Fruit fly (Drosophila melanogaster): ENCODE measurements around the gene CG3726.

Gene CG3726

DNA sequence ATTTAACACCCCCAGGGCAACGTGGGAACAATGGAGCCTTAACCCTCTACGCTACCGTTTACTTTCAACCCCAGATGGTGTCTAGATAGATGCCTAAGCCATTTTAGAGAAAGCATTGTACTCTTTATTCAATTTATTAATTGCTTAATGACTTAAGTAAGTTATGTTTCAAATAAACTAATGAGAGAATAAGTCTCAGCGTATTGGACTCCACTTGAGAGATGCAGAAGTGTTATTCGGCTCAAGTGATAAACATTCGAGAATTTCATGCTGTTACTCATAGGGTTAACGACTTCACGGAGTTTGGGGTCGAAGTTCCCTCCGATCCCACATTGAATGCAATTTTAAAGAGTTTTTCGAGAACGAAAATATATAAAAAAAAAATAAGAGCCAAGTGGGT is 28.6 kb upstream of the CG3726 start:
- no peak for TF ChIP-seq CG14655 (GFP tag; optimal IDR thresholded peaks at IDR 0.05)
- peak; percentile 10 for TF ChIP-seq CG15710 (tag; optimal IDR thresholded peaks at IDR 0.05)
- peak; percentile 43 for TF ChIP-seq Pif1A (GFP tag; optimal IDR thresholded peaks at IDR 0.05)
- TF ChIP-seq CG17806 (tag; optimal IDR thresholded peaks at IDR 0.05): no peak
- no peak for TF ChIP-seq Ets98B (GFP tag; IDR thresholded peaks at IDR 0.05)
- TF ChIP-seq CG34367 (tag; optimal IDR thresholded peaks at IDR 0.05): no peak
- no peak for TF ChIP-seq fd96Ca (GFP tag; IDR thresholded peaks at IDR 0.05)
- peak; percentile 36 for TF ChIP-seq EcR (GFP tag; optimal IDR thresholded peaks at IDR 0.05)
- no peak for TF ChIP-seq CG12605 (GFP tag; IDR thresholded peaks at IDR 0.05)
- TF ChIP-seq CG10348 (GFP tag; IDR thresholded peaks at IDR 0.05): no peak
- TF ChIP-seq CG8301 (tag; optimal IDR thresholded peaks at IDR 0.05): no peak
- no peak for TF ChIP-seq D1 (tag; optimal IDR thresholded peaks at IDR 0.05)
- TF ChIP-seq CG13204 (GFP tag; optimal IDR thresholded peaks at IDR 0.05): no peak
- peak; percentile 38 for TF ChIP-seq CG8159 (tag; optimal IDR thresholded peaks at IDR 0.05)
- TF ChIP-seq rn (GFP tag; IDR thresholded peaks at IDR 0.05): no peak
- TF ChIP-seq Pif1B (GFP tag; optimal IDR thresholded peaks at IDR 0.05): no peak
- no peak for TF ChIP-seq CG32121 (GFP tag; IDR thresholded peaks at IDR 0.05)
- no peak for TF ChIP-seq gl (tag; optimal IDR thresholded peaks at IDR 0.05)
- TF ChIP-seq CG4496 (GFP tag; IDR thresholded peaks at IDR 0.05): no peak
- no peak for TF ChIP-seq CG9948 (tag; optimal IDR thresholded peaks at IDR 0.05)
- TF ChIP-seq Snoo (tag; optimal IDR thresholded peaks at IDR 0.05): no peak

- no peak for TF ChIP-seq rn (GFP tag; IDR thresholded peaks at IDR 0.05)
- TF ChIP-seq CG8301 (tag; optimal IDR thresholded peaks at IDR 0.05): no peak
- no peak for TF ChIP-seq CG9948 (tag; optimal IDR thresholded peaks at IDR 0.05)
- TF ChIP-seq CG13204 (GFP tag; optimal IDR thresholded peaks at IDR 0.05): no peak
- TF ChIP-seq CG4496 (GFP tag; IDR thresholded peaks at IDR 0.05): no peak
- TF ChIP-seq CG12605 (GFP tag; IDR thresholded peaks at IDR 0.05): no peak
- no peak for TF ChIP-seq gl (tag; optimal IDR thresholded peaks at IDR 0.05)
- TF ChIP-seq fd96Ca (GFP tag; IDR thresholded peaks at IDR 0.05): no peak
- no peak for TF ChIP-seq CG32121 (GFP tag; IDR thresholded peaks at IDR 0.05)
These were observed 28.0 kb upstream of the CG3726 start for dm6 chrX:5888933-5889332.

DNA sequence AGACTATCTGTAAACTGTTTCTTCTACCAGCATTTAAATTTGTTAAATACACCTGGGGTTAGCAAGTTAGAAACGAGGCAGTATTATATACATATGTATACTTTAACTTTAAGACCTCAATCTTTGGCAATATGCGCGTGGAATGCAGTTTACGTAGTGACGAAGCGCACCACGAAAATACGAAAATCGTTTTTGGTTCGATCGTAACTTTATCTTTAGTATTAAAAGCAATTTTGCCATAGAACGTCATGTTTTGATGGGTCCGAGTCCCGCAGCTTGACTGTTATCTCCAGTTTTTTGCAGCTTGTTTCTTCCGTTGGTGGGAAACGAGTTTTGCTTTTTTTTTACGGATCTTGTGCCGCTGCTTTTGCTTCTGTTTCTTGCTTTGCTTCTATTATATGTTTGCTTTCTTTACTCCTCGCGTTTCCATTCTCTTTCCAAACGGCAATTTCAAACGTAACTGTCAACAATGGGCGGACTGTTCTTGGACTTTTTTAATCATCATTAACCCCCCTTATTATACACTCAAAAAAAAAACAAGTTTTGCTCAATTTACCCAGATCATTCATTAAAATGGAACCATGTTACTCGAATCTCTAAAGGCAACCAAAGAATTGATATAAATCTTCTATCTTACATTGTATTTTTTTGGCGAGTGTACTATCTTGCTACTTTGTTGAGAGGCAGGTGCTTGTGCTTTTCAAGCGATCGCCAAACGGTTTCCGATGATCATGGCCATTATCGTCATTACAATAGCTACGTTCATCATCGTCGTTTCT is 25.0 kb upstream of the CG3726 start:
- no peak for TF ChIP-seq rn (GFP tag; IDR thresholded peaks at IDR 0.05)
- peak; percentile 18; the same call in 1 of the 2 replicates for TF ChIP-seq CG32121 (GFP tag; IDR thresholded peaks at IDR 0.05)
- peak; percentile 77 for TF ChIP-seq CG8301 (tag; optimal IDR thresholded peaks at IDR 0.05)
- TF ChIP-seq CG15710 (tag; optimal IDR thresholded peaks at IDR 0.05): no peak
- peak; percentile 18 for TF ChIP-seq CG8159 (tag; optimal IDR thresholded peaks at IDR 0.05)
- TF ChIP-seq Snoo (tag; optimal IDR thresholded peaks at IDR 0.05): no peak
- TF ChIP-seq CG9948 (tag; optimal IDR thresholded peaks at IDR 0.05): peak; percentile 46
- peak; percentile 82 for TF ChIP-seq CG14655 (GFP tag; optimal IDR thresholded peaks at IDR 0.05)
- peak; percentile 83 for TF ChIP-seq CG4496 (GFP tag; IDR thresholded peaks at IDR 0.05)
- TF ChIP-seq fd96Ca (GFP tag; IDR thresholded peaks at IDR 0.05): peak; percentile 39; the same call in 1 of the 3 replicates
- peak; percentile 57 for TF ChIP-seq CG17806 (tag; optimal IDR thresholded peaks at IDR 0.05)
- no peak for TF ChIP-seq CG13204 (GFP tag; optimal IDR thresholded peaks at IDR 0.05)
- TF ChIP-seq Ets98B (GFP tag; IDR thresholded peaks at IDR 0.05): peak; percentile 51; the same call in 1 of the 2 replicates

DNA sequence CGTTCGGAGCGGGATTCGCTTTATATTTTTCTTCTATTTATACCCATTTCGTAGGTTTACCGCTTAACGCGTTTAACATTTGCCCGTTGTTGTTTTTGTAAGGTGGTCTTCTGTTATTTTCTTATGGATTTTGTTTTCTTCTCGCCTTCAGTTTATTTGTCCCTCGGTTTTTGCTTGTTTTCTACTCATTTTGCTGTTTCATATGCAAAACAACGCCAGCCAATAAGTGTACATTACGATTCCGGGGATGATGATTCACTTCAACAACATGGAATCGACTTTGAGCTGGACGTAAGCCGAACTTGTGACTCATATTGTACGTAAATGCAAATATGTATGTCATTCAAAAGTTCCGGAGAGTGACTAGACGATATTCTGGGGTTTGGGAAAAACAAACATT is 24.4 kb upstream of the CG3726 start:
- TF ChIP-seq CG9948 (tag; optimal IDR thresholded peaks at IDR 0.05): no peak
- no peak for TF ChIP-seq CG14655 (GFP tag; optimal IDR thresholded peaks at IDR 0.05)
- TF ChIP-seq CG4496 (GFP tag; IDR thresholded peaks at IDR 0.05): no peak
- TF ChIP-seq EcR (GFP tag; optimal IDR thresholded peaks at IDR 0.05): no peak

dm6 chrX:5893165-5893564 is 23.7 kb upstream of the CG3726 start:
- TF ChIP-seq CG4496 (GFP tag; IDR thresholded peaks at IDR 0.05) (no peak), CG9948 (tag; optimal IDR thresholded peaks at IDR 0.05) (no peak), CG34367 (tag; optimal IDR thresholded peaks at IDR 0.05) (no peak), fd96Ca (GFP tag; IDR thresholded peaks at IDR 0.05) (no peak), EcR (GFP tag; optimal IDR thresholded peaks at IDR 0.05) (no peak), CG8159 (tag; optimal IDR thresholded peaks at IDR 0.05) (no peak)

DNA sequence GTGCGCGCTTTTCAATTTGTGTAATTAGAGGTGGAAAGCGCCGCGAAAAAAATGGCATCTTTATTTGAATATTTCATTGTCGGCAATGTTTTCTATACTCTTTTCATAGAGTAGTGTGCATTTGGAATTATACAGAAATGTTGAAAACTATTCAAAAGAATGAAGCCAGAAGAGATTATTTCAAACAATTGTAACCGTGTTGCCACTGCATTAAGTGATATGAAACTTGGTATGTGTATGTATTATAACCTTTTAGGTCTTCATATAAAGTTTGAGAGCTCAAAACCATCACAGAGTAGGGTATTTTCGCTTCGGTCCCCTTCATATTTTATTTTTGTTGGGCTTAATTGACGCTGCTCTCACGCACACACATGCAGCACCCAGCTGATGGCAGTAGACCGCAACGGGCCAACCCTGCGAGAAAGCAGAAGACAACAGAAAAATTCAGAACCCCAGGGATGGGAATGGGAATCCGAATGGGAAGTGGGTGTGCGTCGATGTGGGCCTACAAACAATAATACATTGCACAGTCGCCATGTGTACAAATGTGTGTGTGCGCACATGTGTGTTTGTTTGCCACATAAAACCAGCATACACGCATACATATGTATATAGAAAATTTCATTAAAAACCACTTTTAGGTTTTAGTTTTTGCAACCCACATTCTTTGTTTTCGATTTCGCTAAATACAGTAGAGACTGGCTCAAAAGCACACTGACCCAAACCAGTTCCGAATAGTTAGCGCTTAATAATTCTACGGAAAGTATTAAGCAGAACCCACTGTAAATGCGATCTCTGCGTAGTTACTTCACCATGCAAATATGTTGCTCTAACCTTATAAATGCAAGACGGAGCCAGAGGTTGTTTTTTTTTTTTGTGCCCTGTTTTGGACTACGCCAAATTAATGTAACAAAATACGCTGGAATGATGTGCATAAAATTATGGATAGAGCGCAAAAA is 22.1 kb upstream of the CG3726 start:
- TF ChIP-seq EcR (GFP tag; optimal IDR thresholded peaks at IDR 0.05): no peak
- TF ChIP-seq CG12605 (GFP tag; IDR thresholded peaks at IDR 0.05): no peak
- no peak for TF ChIP-seq gl (tag; optimal IDR thresholded peaks at IDR 0.05)
- no peak for TF ChIP-seq Snoo (tag; optimal IDR thresholded peaks at IDR 0.05)
- TF ChIP-seq CG8159 (tag; optimal IDR thresholded peaks at IDR 0.05): peak; percentile 42
- no peak for TF ChIP-seq CG10348 (GFP tag; IDR thresholded peaks at IDR 0.05)
- 0 out of 2 replicates have a peak, but pooled peaks have one; percentile 31 for TF ChIP-seq Ets98B (GFP tag; IDR thresholded peaks at IDR 0.05)
- no peak for TF ChIP-seq CG15710 (tag; optimal IDR thresholded peaks at IDR 0.05)
- TF ChIP-seq D1 (tag; optimal IDR thresholded peaks at IDR 0.05): no peak
- no peak for TF ChIP-seq rn (GFP tag; IDR thresholded peaks at IDR 0.05)
- peak; percentile 29 for TF ChIP-seq CG8301 (tag; optimal IDR thresholded peaks at IDR 0.05)
- no peak for TF ChIP-seq CG32121 (GFP tag; IDR thresholded peaks at IDR 0.05)
- TF ChIP-seq CG14655 (GFP tag; optimal IDR thresholded peaks at IDR 0.05): peak; percentile 33
- no peak for TF ChIP-seq fd96Ca (GFP tag; IDR thresholded peaks at IDR 0.05)
- peak; percentile 38 for TF ChIP-seq Pif1B (GFP tag; optimal IDR thresholded peaks at IDR 0.05)
- peak; percentile 24 for TF ChIP-seq CG34367 (tag; optimal IDR thresholded peaks at IDR 0.05)
- TF ChIP-seq CG4496 (GFP tag; IDR thresholded peaks at IDR 0.05): 0 out of 3 replicates have a peak, but pooled peaks have one; percentile 25
- TF ChIP-seq Pif1A (GFP tag; optimal IDR thresholded peaks at IDR 0.05): peak; percentile 15
- no peak for TF ChIP-seq CG13204 (GFP tag; optimal IDR thresholded peaks at IDR 0.05)
- peak; percentile 4 for TF ChIP-seq CG9948 (tag; optimal IDR thresholded peaks at IDR 0.05)
- peak; percentile 3 for TF ChIP-seq CG17806 (tag; optimal IDR thresholded peaks at IDR 0.05)

Data from whole organism, pupa.